Worm (Caenorhabditis elegans) whole organism, L4 larva: Measurements from ENCODE around the gene prx-14.

ENCODE experiments used
- R02D3.7 ChIP-seq: fragments of 150-350 bp; sonication (generic microtip); optimal IDR thresholded peaks from 3 replicates; lab custom pipeline; 2014; ENCODE audit warnings: missing biosample characterization, missing genetic modification characterization
- daf-16 ChIP-seq, 3 experiments: sonication (generic microtip); optimal IDR thresholded peaks; 2 replicates each; lab custom pipeline; 2016 to 2017; ENCODE audit warnings: missing genetic modification characterization in 3 of 3, missing genetic modification reagents in 3 of 3, mild to moderate bottlenecking in 2 of 3, missing compliant biosample characterization in 2 of 3, missing biosample characterization in 1 of 3, moderate library complexity in 1 of 3
- mes-2 ChIP-seq: sonication (generic microtip); optimal IDR thresholded peaks from 2 replicates; lab custom pipeline; 2016; ENCODE audit warnings: missing genotype, mild to moderate bottlenecking, missing genetic modification characterization, missing compliant biosample characterization; ENCODE audit not compliant: poor library complexity, severe bottlenecking
- nhr-25 ChIP-seq: sonication (generic microtip); optimal IDR thresholded peaks from 2 replicates; lab custom pipeline; 2017; ENCODE audit warnings: missing genetic modification characterization, mild to moderate bottlenecking, missing compliant biosample characterization, antibody characterized with exemption, moderate library complexity, borderline replicate concordance; ENCODE audit not compliant: insufficient read depth
- vab-7 ChIP-seq: fragments of 200-800 bp; sonication (Bioruptor generic); IDR thresholded peaks from 2 replicates; pipeline ENCODE4 v1.3.6; 2022; ENCODE audit warnings: missing genetic modification reagents, missing genetic modification characterization, missing compliant biosample characterization

DNA sequence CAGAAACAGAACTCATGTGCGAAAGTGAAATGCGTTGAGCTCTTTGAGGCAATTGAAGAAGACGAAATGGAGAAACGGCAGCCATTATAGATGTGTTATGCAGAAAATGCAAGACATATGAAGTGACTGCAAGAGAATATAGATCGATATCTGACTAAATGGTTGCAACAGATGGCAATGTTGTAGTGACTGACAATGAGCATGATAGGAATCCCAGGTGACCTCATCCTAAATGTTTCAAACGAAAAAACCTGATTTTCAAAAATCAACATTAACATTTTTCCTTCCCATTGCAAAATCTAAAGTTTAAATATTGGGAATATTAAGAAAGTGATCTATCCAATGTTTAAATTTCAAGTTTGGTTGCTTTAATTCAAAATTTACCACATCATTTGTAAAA lies 22.2 kb upstream of the prx-14 start, which contains the start of gene C08F8.15:
- TF ChIP-seq vab-7 (GFP tag; lab: Robert Waterston, UW) (no peak), daf-16 (GFP tag; optimal IDR thresholded peaks at IDR 0.05; lab: Kevin White, UChicago) (no peak), daf-16 (tag; optimal IDR thresholded peaks at IDR 0.05; lab: Kevin White, UChicago) (no peak), mes-2 (tag; lab: Kevin White, UChicago) (no peak), R02D3.7 (no peak), nhr-25 (tag; lab: Kevin White, UChicago) (no peak)
